Fruit fly (Drosophila melanogaster) whole organism, embryonic: ENCODE data around the gene Hecw.

ENCODE experiments used
- Adf1 ChIP-seq: fragments of 200-800 bp; sonication (Bioruptor generic); IDR thresholded peaks from 2 replicates; pipeline ENCODE4 v1.3.6; 2022; ENCODE audit warnings: missing biosample characterization, missing genetic modification characterization
- B-H1 ChIP-seq: fragments of 200-800 bp; sonication (Bioruptor generic); IDR thresholded peaks from 3 replicates; pipeline ENCODE4 v1.3.6; 2022; ENCODE audit warnings: missing biosample characterization, missing genetic modification characterization
- BEAF-32 ChIP-seq: fragments of 200-800 bp; sonication (Bioruptor generic); optimal IDR thresholded peaks from 3 replicates; lab custom pipeline; 2017; ENCODE audit warnings: missing biosample characterization, missing genetic modification characterization, mild to moderate bottlenecking, moderate library complexity, missing genetic modification reagents
- Bteb2 ChIP-seq: fragments of 200-800 bp; sonication (Bioruptor generic); optimal IDR thresholded peaks from 2 replicates; lab custom pipeline; 2016; ENCODE audit warnings: missing biosample characterization, missing genetic modification characterization
- CG10543 ChIP-seq: fragments of 200-800 bp; sonication (Bioruptor generic); optimal IDR thresholded peaks from 3 replicates; lab custom pipeline; 2017; ENCODE audit warnings: missing biosample characterization, mild to moderate bottlenecking, missing genetic modification characterization, moderate library complexity
- CG13894 ChIP-seq: fragments of 200-800 bp; sonication (Bioruptor generic); optimal IDR thresholded peaks from 3 replicates; lab custom pipeline; 2018; ENCODE audit warnings: missing biosample characterization, mild to moderate bottlenecking, missing genetic modification characterization, moderate library complexity
- CG14667 ChIP-seq: fragments of 200-800 bp; sonication (Bioruptor generic); IDR thresholded peaks from 2 replicates; pipeline ENCODE4 v1.3.6; 2022; ENCODE audit warnings: missing biosample characterization, missing genetic modification characterization
- CG16813 ChIP-seq: fragments of 200-800 bp; sonication (Bioruptor generic); IDR thresholded peaks from 3 replicates; pipeline ENCODE4 v1.3.6; 2022; ENCODE audit warnings: missing biosample characterization, missing genetic modification characterization; ENCODE audit not compliant: partially characterized antibody
- CG2116 ChIP-seq: fragments of 200-800 bp; sonication (Bioruptor generic); optimal IDR thresholded peaks from 3 replicates; lab custom pipeline; 2018; ENCODE audit warnings: missing biosample characterization, mild to moderate bottlenecking, missing genetic modification characterization
- CG2199 ChIP-seq: fragments of 200-800 bp; sonication (Bioruptor generic); IDR thresholded peaks from 3 replicates; pipeline ENCODE4 v1.3.6; 2022; ENCODE audit warnings: missing biosample characterization, missing genetic modification characterization
- CG2889 ChIP-seq: fragments of 200-800 bp; sonication (Bioruptor generic); IDR thresholded peaks from 3 replicates; pipeline ENCODE4 v1.3.6; 2022; ENCODE audit warnings: missing biosample characterization, missing genetic modification characterization
- CG3065 ChIP-seq: fragments of 200-800 bp; sonication (Bioruptor generic); optimal IDR thresholded peaks from 2 replicates; lab custom pipeline; 2016; ENCODE audit warnings: missing biosample characterization, missing genetic modification characterization
- CG43689 ChIP-seq: fragments of 200-800 bp; sonication (Bioruptor generic); IDR thresholded peaks from 2 replicates; pipeline ENCODE4 v1.3.6; 2022; ENCODE audit warnings: missing biosample characterization, missing genetic modification characterization
- CG6689 ChIP-seq: fragments of 200-800 bp; sonication (Bioruptor generic); IDR thresholded peaks from 2 replicates; pipeline ENCODE4 v1.3.6; 2022; ENCODE audit warnings: missing biosample characterization, missing genetic modification characterization
- CG6791 ChIP-seq: fragments of 200-800 bp; sonication (Bioruptor generic); IDR thresholded peaks from 3 replicates; pipeline ENCODE4 v1.3.6; 2022; ENCODE audit warnings: missing biosample characterization, missing genetic modification characterization; ENCODE audit not compliant: partially characterized antibody
- CG8290 ChIP-seq, 3 experiments: fragments of 200-800 bp; sonication (Bioruptor generic); optimal IDR thresholded peaks; 2 replicates each; lab custom pipeline; 2016 to 2019; ENCODE audit warnings: missing biosample characterization in 3 of 3, missing genetic modification characterization in 3 of 3, mild to moderate bottlenecking in 2 of 3, moderate library complexity in 1 of 3
- CG8765 ChIP-seq: fragments of 200-800 bp; sonication (Bioruptor generic); IDR thresholded peaks from 2 replicates; pipeline ENCODE4 v1.3.6; 2022; ENCODE audit warnings: missing biosample characterization, missing genetic modification characterization
- CG9727 ChIP-seq: fragments of 200-800 bp; sonication (Bioruptor generic); optimal IDR thresholded peaks from 3 replicates; lab custom pipeline; 2017; ENCODE audit warnings: missing biosample characterization, mild to moderate bottlenecking, missing genetic modification characterization
- Deaf1 ChIP-seq: fragments of 200-800 bp; optimal IDR thresholded peaks from 3 replicates; lab custom pipeline; 2019; ENCODE audit warnings: missing biosample characterization, mild to moderate bottlenecking, missing genetic modification characterization, moderate library complexity
- Dek ChIP-seq: fragments of 200-800 bp; sonication (Bioruptor generic); optimal IDR thresholded peaks from 3 replicates; lab custom pipeline; 2019; ENCODE audit warnings: missing biosample characterization, mild to moderate bottlenecking, missing genetic modification characterization, moderate library complexity
- Dref ChIP-seq: fragments of 200-800 bp; sonication (Bioruptor generic); IDR thresholded peaks from 2 replicates; pipeline ENCODE4 v1.3.6; 2022; ENCODE audit warnings: missing biosample characterization, missing genetic modification characterization
- Drgx ChIP-seq: fragments of 200-800 bp; sonication (Bioruptor generic); IDR thresholded peaks from 2 replicates; pipeline ENCODE4 v1.3.6; 2022; ENCODE audit warnings: missing biosample characterization, missing genetic modification characterization
- Eip74EF ChIP-seq, 2 experiments: fragments of 200-800 bp in 1 of 2; fragments of >200 bp in 1 of 2; sonication (Bioruptor generic) in 1 of 2; optimal IDR thresholded peaks; 2 replicates each; lab custom pipeline; 2017 to 2019; ENCODE audit warnings: missing biosample characterization in 2 of 2, missing genetic modification characterization in 2 of 2, mild to moderate bottlenecking in 1 of 2, moderate library complexity in 1 of 2
- Elba2 ChIP-seq: fragments of 200-800 bp; sonication (Bioruptor generic); optimal IDR thresholded peaks from 3 replicates; lab custom pipeline; 2016; ENCODE audit warnings: missing biosample characterization, missing genetic modification characterization
- HLH3B ChIP-seq: fragments of 200-800 bp; sonication (Bioruptor generic); IDR thresholded peaks from 2 replicates; pipeline ENCODE4 v1.3.6; 2022; ENCODE audit warnings: missing biosample characterization, missing genetic modification characterization
- Hand ChIP-seq: fragments of 200-800 bp; sonication (Bioruptor generic); optimal IDR thresholded peaks from 2 replicates; lab custom pipeline; 2017; ENCODE audit warnings: mild to moderate bottlenecking, missing biosample characterization, missing genetic modification reagents, missing genetic modification characterization
- Hmx ChIP-seq: fragments of 200-800 bp; sonication (Bioruptor generic); optimal IDR thresholded peaks from 2 replicates; lab custom pipeline; 2016; ENCODE audit warnings: missing biosample characterization, missing genetic modification characterization
- Hsf ChIP-seq: fragments of 200-800 bp; sonication (Bioruptor generic); optimal IDR thresholded peaks from 3 replicates; lab custom pipeline; 2016; ENCODE audit warnings: missing biosample characterization, missing genetic modification characterization
- Nf-YC ChIP-seq: fragments of 200-800 bp; optimal IDR thresholded peaks from 3 replicates; lab custom pipeline; 2019; ENCODE audit warnings: missing biosample characterization, mild to moderate bottlenecking, missing genetic modification characterization, moderate library complexity
- NfI ChIP-seq: fragments of 200-800 bp; sonication (Bioruptor generic); optimal IDR thresholded peaks from 3 replicates; lab custom pipeline; 2018; ENCODE audit warnings: missing biosample characterization, mild to moderate bottlenecking, missing genetic modification characterization, moderate library complexity
- Sox102F ChIP-seq: fragments of 200-800 bp; sonication (Bioruptor generic); optimal IDR thresholded peaks from 2 replicates; lab custom pipeline; 2018; ENCODE audit warnings: missing biosample characterization, mild to moderate bottlenecking, missing genetic modification characterization, moderate library complexity
- YL-1 ChIP-seq: fragments of 200-800 bp; sonication (Bioruptor generic); optimal IDR thresholded peaks from 3 replicates; lab custom pipeline; 2017; ENCODE audit warnings: missing biosample characterization, mild to moderate bottlenecking, missing genetic modification characterization
- bsh ChIP-seq, 2 experiments: fragments of 200-800 bp; sonication (Bioruptor generic); optimal IDR thresholded peaks; 2 replicates each; lab custom pipeline; 2017 to 2018; ENCODE audit warnings: mild to moderate bottlenecking in 2 of 2, missing biosample characterization in 2 of 2, missing genetic modification characterization in 2 of 2, moderate library complexity in 1 of 2
- cad ChIP-seq: fragments of >200 bp; optimal IDR thresholded peaks from 2 replicates; lab custom pipeline; 2017; ENCODE audit warnings: missing biosample characterization, missing genetic modification characterization
- chm ChIP-seq: fragments of 200-800 bp; sonication (Bioruptor generic); IDR thresholded peaks from 2 replicates; pipeline ENCODE4 v1.3.6; 2022; ENCODE audit warnings: missing biosample characterization, missing genetic modification characterization
- croc ChIP-seq: fragments of 200-800 bp; sonication (Bioruptor generic); conservative IDR thresholded peaks from 3 replicates; pipeline ENCODE4 v1.3.6; 2022; ENCODE audit warnings: missing biosample characterization, missing genetic modification characterization
- crol ChIP-seq: fragments of 200-800 bp; sonication (Bioruptor generic); IDR thresholded peaks from 2 replicates; pipeline ENCODE4 v1.3.6; 2022; ENCODE audit warnings: missing biosample characterization, missing genetic modification characterization
- dimm ChIP-seq: fragments of 200-800 bp; sonication (Bioruptor generic); IDR thresholded peaks from 2 replicates; pipeline ENCODE4 v1.3.6; 2022; ENCODE audit warnings: missing biosample characterization, missing genetic modification characterization
- dmrt11E ChIP-seq: fragments of 200-800 bp; sonication (Bioruptor generic); optimal IDR thresholded peaks from 3 replicates; lab custom pipeline; 2018; ENCODE audit warnings: missing biosample characterization, mild to moderate bottlenecking, missing genetic modification characterization, moderate library complexity
- eyg ChIP-seq: fragments of 200-800 bp; sonication (Bioruptor generic); optimal IDR thresholded peaks from 3 replicates; lab custom pipeline; 2016; ENCODE audit warnings: missing biosample characterization, missing genetic modification characterization
- gro ChIP-seq: fragments of 200-800 bp; sonication (Bioruptor generic); optimal IDR thresholded peaks from 2 replicates; lab custom pipeline; 2016; ENCODE audit warnings: missing biosample characterization, missing genetic modification characterization
- onecut ChIP-seq: fragments of 200-800 bp; sonication (Bioruptor generic); IDR thresholded peaks from 2 replicates; pipeline ENCODE4 v1.3.6; 2022; ENCODE audit warnings: missing biosample characterization, missing genetic modification characterization
- seq ChIP-seq: fragments of 200-800 bp; sonication (Bioruptor generic); IDR thresholded peaks from 2 replicates; pipeline ENCODE4 v1.3.6; 2022; ENCODE audit warnings: missing biosample characterization, missing genetic modification characterization
- so ChIP-seq: fragments of 200-800 bp; sonication (Bioruptor generic); IDR thresholded peaks from 3 replicates; pipeline ENCODE4 v1.3.6; 2022; ENCODE audit warnings: missing biosample characterization, missing genetic modification characterization
- sob ChIP-seq: fragments of 200-800 bp; sonication (Bioruptor generic); IDR thresholded peaks from 2 replicates; pipeline ENCODE4 v1.3.6; 2022; ENCODE audit warnings: missing biosample characterization, missing genetic modification characterization
- sqz ChIP-seq: fragments of 200-800 bp; sonication (Bioruptor generic); optimal IDR thresholded peaks from 3 replicates; lab custom pipeline; 2018; ENCODE audit warnings: missing biosample characterization, mild to moderate bottlenecking, missing genetic modification characterization
- stwl ChIP-seq: fragments of 200-800 bp; sonication (Bioruptor generic); optimal IDR thresholded peaks from 3 replicates; lab custom pipeline; 2018; ENCODE audit warnings: missing biosample characterization, mild to moderate bottlenecking, missing genetic modification characterization, moderate library complexity
- sug ChIP-seq: fragments of 200-800 bp; optimal IDR thresholded peaks from 2 replicates; lab custom pipeline; 2019; ENCODE audit warnings: missing biosample characterization, mild to moderate bottlenecking, missing genetic modification characterization, moderate library complexity
- tin ChIP-seq: fragments of 200-800 bp; sonication (Bioruptor generic); optimal IDR thresholded peaks from 3 replicates; lab custom pipeline; 2016; ENCODE audit warnings: missing biosample characterization, missing genetic modification characterization
- ttk ChIP-seq: fragments of 200-800 bp; sonication (Bioruptor generic); IDR thresholded peaks from 2 replicates; pipeline ENCODE4 v2.1.2; 2022; ENCODE audit warnings: missing biosample characterization, missing genetic modification characterization

Hecw gene

DNA sequence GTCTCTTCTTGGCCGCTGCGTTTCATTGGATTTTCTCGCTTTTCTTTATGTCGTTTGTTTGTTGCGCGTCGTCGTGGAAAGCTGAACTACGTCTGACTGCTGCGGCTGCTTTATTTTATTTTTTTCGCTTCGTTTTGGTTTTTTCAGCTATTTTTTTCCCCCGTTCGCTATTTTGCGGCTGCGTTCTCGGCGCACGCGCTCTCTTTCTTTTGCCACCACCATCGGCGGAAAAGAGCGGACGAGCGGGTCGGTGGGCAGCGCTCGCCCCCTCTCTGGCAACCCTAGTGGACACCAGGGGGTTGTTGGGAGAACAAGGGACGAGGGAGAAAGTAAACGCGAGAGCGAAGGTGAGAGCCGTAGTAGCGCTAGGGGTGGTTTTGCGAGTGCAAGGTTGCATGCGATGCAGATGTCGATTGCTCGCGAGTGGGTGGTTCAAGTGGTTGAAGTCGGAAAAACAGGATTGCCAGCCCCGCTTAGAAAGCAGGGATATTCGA, 30.2 kb downstream of the Hecw start (continued):
- no peak for TF ChIP-seq Hmx (GFP tag; lab: Kevin White, UChicago)
- peak; percentile 99 for TF ChIP-seq stwl (tag; lab: Kevin White, UChicago)
- peak; percentile 93 for TF ChIP-seq seq (GFP tag; lab: Robert Waterston, UW)
- TF ChIP-seq bsh (GFP tag; optimal IDR thresholded peaks at IDR 0.05; lab: Kevin White, UChicago) = peak in 1 of 2 experiments; percentile 4
- TF ChIP-seq crol (GFP tag; lab: Robert Waterston, UW) = peak; percentile 91
- TF ChIP-seq CG6791 (GFP tag; lab: Robert Waterston, UW) = peak; percentile 34; the same call in 1 of the 3 replicates
- peak; percentile 37; the same call in 1 of the 2 replicates for TF ChIP-seq Dref (GFP tag; lab: Robert Waterston, UW)
- no peak for TF ChIP-seq onecut (GFP tag; lab: Robert Waterston, UW)
- no peak for TF ChIP-seq CG43689
- TF ChIP-seq CG2116 (GFP tag; lab: Kevin White, UChicago) = peak; percentile 92
- peak; percentile 11 for TF ChIP-seq Sox102F (GFP tag; lab: Kevin White, UChicago)
- TF ChIP-seq sug = no peak
- 0 out of 2 replicates have a peak, but pooled peaks have one; percentile 7 for TF ChIP-seq sob (GFP tag; lab: Robert Waterston, UW)
- TF ChIP-seq sqz (GFP tag; lab: Kevin White, UChicago) = peak; percentile 89
- peak; percentile 26; the same call in 1 of the 3 replicates for TF ChIP-seq CG16813 (GFP tag; lab: Robert Waterston, UW)
- peak; percentile 63 for TF ChIP-seq Drgx (GFP tag; lab: Robert Waterston, UW)
- TF ChIP-seq CG8290 (GFP tag; optimal IDR thresholded peaks at IDR 0.05; lab: Kevin White, UChicago) = no peak
- peak in 1 of 2 experiments; percentile 42 for TF ChIP-seq CG8290 (tag; optimal IDR thresholded peaks at IDR 0.05; lab: Kevin White, UChicago)
- no peak for TF ChIP-seq CG2889 (GFP tag; lab: Robert Waterston, UW)
- peak; percentile 15; the same call in 1 of the 2 replicates for TF ChIP-seq Adf1
- TF ChIP-seq Deaf1 = peak; percentile 52
- TF ChIP-seq Elba2 (GFP tag; lab: Kevin White, UChicago) = no peak
- TF ChIP-seq Hand (GFP tag; lab: Kevin White, UChicago) = peak; percentile 29
- no peak for TF ChIP-seq Dek
- TF ChIP-seq ttk = peak; percentile 52; the same call in 1 of the 2 replicates
- no peak for TF ChIP-seq CG3065 (GFP tag; lab: Kevin White, UChicago)
- TF ChIP-seq CG8765 (GFP tag; lab: Robert Waterston, UW) = no peak
- TF ChIP-seq HLH3B (GFP tag; lab: Robert Waterston, UW) = peak; percentile 20; the same call in 1 of the 2 replicates
- TF ChIP-seq YL-1 (GFP tag; lab: Kevin White, UChicago) = peak; percentile 7
- TF ChIP-seq CG10543 (GFP tag; lab: Kevin White, UChicago) = peak; percentile 2
- TF ChIP-seq CG13894 (tag; lab: Kevin White, UChicago) = no peak

DNA sequence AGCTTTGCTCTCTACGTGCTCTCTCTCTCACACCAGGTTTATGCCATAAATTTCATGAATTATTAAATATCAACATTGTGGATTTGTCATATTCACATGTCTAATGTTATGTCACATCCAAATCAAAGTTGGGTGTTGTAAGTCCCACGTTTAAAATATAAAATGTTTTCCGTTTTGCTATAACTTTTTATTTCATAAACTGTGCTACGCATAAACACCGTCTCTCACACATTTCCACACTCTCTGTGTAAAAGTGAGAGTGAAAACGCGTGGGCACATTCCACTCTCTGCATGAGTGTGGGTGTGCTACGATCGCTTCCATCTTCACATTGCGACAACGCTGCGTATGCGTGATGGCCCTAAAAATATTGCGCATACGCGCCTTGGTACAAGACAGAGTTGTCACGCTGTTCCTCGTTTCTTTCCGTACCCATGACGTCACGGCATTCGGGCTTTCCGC, 32.0 kb downstream of the Hecw start:
- TF ChIP-seq CG2199 (peak; percentile 76; the same call in 1 of the 3 replicates), BEAF-32 (GFP tag; lab: Kevin White, UChicago) (peak; percentile 25), CG6689 (GFP tag; lab: Robert Waterston, UW) (peak; percentile 95), gro (GFP tag; lab: Kevin White, UChicago) (peak; percentile 98), cad (GFP tag; lab: Kevin White, UChicago) (no peak), Eip74EF (GFP tag; optimal IDR thresholded peaks at IDR 0.05; lab: Kevin White, UChicago) (peak in 1 of 2 experiments; percentile 96), NfI (GFP tag; lab: Kevin White, UChicago) (peak; percentile 98), Bteb2 (GFP tag; lab: Kevin White, UChicago) (peak; percentile 98), chm (peak; percentile 97), Hsf (GFP tag; lab: Kevin White, UChicago) (peak; percentile 96), tin (GFP tag; lab: Kevin White, UChicago) (peak; percentile 94), so (GFP tag; lab: Robert Waterston, UW) (peak; percentile 98), eyg (peak; percentile 96), Nf-YC (tag; lab: Kevin White, UChicago) (peak; percentile 92), dmrt11E (tag; lab: Kevin White, UChicago) (peak; percentile 47), dimm (GFP tag; lab: Robert Waterston, UW) (peak; percentile 67), croc (GFP tag; lab: Robert Waterston, UW) (peak; percentile 63; the same call in 2 of the 3 replicates), B-H1 (peak; percentile 93), CG9727 (GFP tag; lab: Kevin White, UChicago) (peak; percentile 96), CG14667 (peak; percentile 71)
